Fruit fly (Drosophila melanogaster) whole organism, embryonic: ENCODE measurements around the gene CG17359.

Source experiments
- Adf1 ChIP-seq: fragments of 200-800 bp; sonication (Bioruptor generic); IDR thresholded peaks from 2 replicates; pipeline ENCODE4 v1.3.6; 2022; ENCODE audit warnings: missing biosample characterization, missing genetic modification characterization
- CG10147 ChIP-seq: fragments of 200-800 bp; sonication (Bioruptor generic); optimal IDR thresholded peaks from 2 replicates; lab custom pipeline; 2019; ENCODE audit warnings: missing biosample characterization, mild to moderate bottlenecking, missing genetic modification characterization, moderate library complexity
- CG10209 ChIP-seq: fragments of 200-800 bp; sonication (Bioruptor generic); optimal IDR thresholded peaks from 3 replicates; lab custom pipeline; 2017; ENCODE audit warnings: missing biosample characterization, mild to moderate bottlenecking, missing genetic modification characterization, missing genetic modification reagents
- CG11504 ChIP-seq: fragments of 200-800 bp; sonication (Bioruptor generic); optimal IDR thresholded peaks from 3 replicates; lab custom pipeline; 2019; ENCODE audit warnings: missing biosample characterization, mild to moderate bottlenecking, missing genetic modification characterization, moderate library complexity
- CG13775 ChIP-seq: fragments of 200-800 bp; sonication (Bioruptor generic); optimal IDR thresholded peaks from 3 replicates; lab custom pipeline; 2017; ENCODE audit warnings: missing biosample characterization, mild to moderate bottlenecking, missing genetic modification characterization
- CG1529 ChIP-seq: fragments of 200-800 bp; sonication (Bioruptor generic); optimal IDR thresholded peaks from 3 replicates; lab custom pipeline; 2018; ENCODE audit warnings: missing biosample characterization, missing genetic modification characterization
- CG17385 ChIP-seq: fragments of 200-800 bp; sonication (Bioruptor generic); optimal IDR thresholded peaks from 3 replicates; lab custom pipeline; 2018; ENCODE audit warnings: missing biosample characterization, mild to moderate bottlenecking, missing genetic modification characterization
- CG1832 ChIP-seq: fragments of 200-800 bp; sonication (Bioruptor generic); optimal IDR thresholded peaks from 2 replicates; lab custom pipeline; 2017; ENCODE audit warnings: missing biosample characterization, mild to moderate bottlenecking, missing genetic modification characterization, inconsistent platforms
- CG2116 ChIP-seq: fragments of 200-800 bp; sonication (Bioruptor generic); optimal IDR thresholded peaks from 3 replicates; lab custom pipeline; 2018; ENCODE audit warnings: missing biosample characterization, mild to moderate bottlenecking, missing genetic modification characterization
- CG2199 ChIP-seq: fragments of 200-800 bp; sonication (Bioruptor generic); IDR thresholded peaks from 3 replicates; pipeline ENCODE4 v1.3.6; 2022; ENCODE audit warnings: missing biosample characterization, missing genetic modification characterization
- CG33213 ChIP-seq: fragments of 200-800 bp; sonication (Bioruptor generic); optimal IDR thresholded peaks from 3 replicates; lab custom pipeline; 2016; ENCODE audit warnings: missing biosample characterization, missing genetic modification characterization
- CG34422 ChIP-seq: fragments of 200-800 bp; sonication (Bioruptor generic); IDR thresholded peaks from 3 replicates; pipeline ENCODE4 v1.3.6; 2022; ENCODE audit warnings: missing biosample characterization, missing genetic modification characterization
- CG3726 ChIP-seq: fragments of 200-800 bp; sonication (Bioruptor generic); IDR thresholded peaks from 3 replicates; pipeline ENCODE4, ENCODE4 v1.3.6; 2022; ENCODE audit warnings: missing biosample characterization, missing genetic modification characterization
- CG43689 ChIP-seq: fragments of 200-800 bp; sonication (Bioruptor generic); IDR thresholded peaks from 2 replicates; pipeline ENCODE4 v1.3.6; 2022; ENCODE audit warnings: missing biosample characterization, missing genetic modification characterization
- CG4730 ChIP-seq: fragments of 200-800 bp; sonication (Bioruptor generic); IDR thresholded peaks from 2 replicates; pipeline ENCODE4 v1.3.6; 2022; ENCODE audit warnings: missing biosample characterization, missing genetic modification characterization
- CG7357 ChIP-seq: fragments of 200-800 bp; sonication (Bioruptor generic); IDR thresholded peaks from 3 replicates; pipeline ENCODE4 v1.3.6; 2022; ENCODE audit warnings: missing biosample characterization, missing genetic modification characterization
- CG7839 ChIP-seq: fragments of 200-800 bp; sonication (Bioruptor generic); optimal IDR thresholded peaks from 3 replicates; lab custom pipeline; 2018; ENCODE audit warnings: missing biosample characterization, mild to moderate bottlenecking, missing genetic modification characterization, moderate library complexity
- CG8765 ChIP-seq: fragments of 200-800 bp; sonication (Bioruptor generic); IDR thresholded peaks from 2 replicates; pipeline ENCODE4 v1.3.6; 2022; ENCODE audit warnings: missing biosample characterization, missing genetic modification characterization
- CG9817 ChIP-seq: fragments of 200-800 bp; sonication (Bioruptor generic); optimal IDR thresholded peaks from 2 replicates; lab custom pipeline; 2018; ENCODE audit warnings: missing biosample characterization, mild to moderate bottlenecking, missing genetic modification characterization, moderate library complexity
- CG9932 ChIP-seq: fragments of 200-800 bp; sonication (Bioruptor generic); IDR thresholded peaks from 2 replicates; pipeline ENCODE4 v1.3.6; 2022; ENCODE audit warnings: missing biosample characterization, missing genetic modification characterization
- Camta ChIP-seq: fragments of 200-800 bp; sonication (Bioruptor generic); optimal IDR thresholded peaks from 2 replicates; lab custom pipeline; 2016; ENCODE audit warnings: missing biosample characterization, missing genetic modification characterization
- Chrac-16 ChIP-seq: fragments of 200-800 bp; sonication (Bioruptor generic); optimal IDR thresholded peaks from 3 replicates; lab custom pipeline; 2016; ENCODE audit warnings: missing biosample characterization, missing genetic modification characterization
- E2f2 ChIP-seq: fragments of 200-800 bp; sonication (Bioruptor generic); IDR thresholded peaks from 2 replicates; pipeline ENCODE4 v1.3.6; 2022; ENCODE audit warnings: missing biosample characterization, missing genetic modification characterization
- Ets65A ChIP-seq: fragments of 200-800 bp; sonication (Bioruptor generic); peaks from one replicate; lab custom pipeline; 2016; ENCODE audit warnings: missing biosample characterization, missing genetic modification characterization
- Jarid2 ChIP-seq: fragments of 200-800 bp; sonication (Bioruptor generic); optimal IDR thresholded peaks from 3 replicates; lab custom pipeline; 2017; ENCODE audit warnings: mild to moderate bottlenecking, missing biosample characterization, missing genetic modification reagents, missing genetic modification characterization
- Mes4 ChIP-seq: fragments of 200-800 bp; sonication (Bioruptor generic); optimal IDR thresholded peaks from 2 replicates; lab custom pipeline; 2016; ENCODE audit warnings: missing biosample characterization, missing genetic modification characterization
- Pdp1 ChIP-seq, 2 experiments: fragments of 200-800 bp; sonication (Bioruptor generic); optimal IDR thresholded peaks; 3 replicates each; lab custom pipeline; 2016; ENCODE audit warnings: missing biosample characterization in 2 of 2, missing genetic modification characterization in 2 of 2, mild to moderate bottlenecking in 1 of 2, moderate library complexity in 1 of 2
- Sox102F ChIP-seq: fragments of 200-800 bp; sonication (Bioruptor generic); optimal IDR thresholded peaks from 2 replicates; lab custom pipeline; 2018; ENCODE audit warnings: missing biosample characterization, mild to moderate bottlenecking, missing genetic modification characterization, moderate library complexity
- TFAM ChIP-seq: fragments of 200-800 bp; sonication (Bioruptor generic); optimal IDR thresholded peaks from 2 replicates; lab custom pipeline; 2017; ENCODE audit warnings: missing biosample characterization, missing genetic modification characterization, inconsistent platforms
- abd-A ChIP-seq: fragments of 200-800 bp; sonication (Bioruptor generic); optimal IDR thresholded peaks from 3 replicates; lab custom pipeline; 2019; ENCODE audit warnings: missing biosample characterization, mild to moderate bottlenecking, missing genetic modification characterization, moderate library complexity
- chinmo ChIP-seq: fragments of 200-800 bp; sonication (Bioruptor generic); IDR thresholded peaks from 4 replicates; pipeline ENCODE4 v1.3.6; 2022; ENCODE audit warnings: missing biosample characterization, missing genetic modification characterization; ENCODE audit not compliant: partially characterized antibody
- ci ChIP-seq: fragments of 200-800 bp; sonication (Bioruptor generic); IDR thresholded peaks from 3 replicates; pipeline ENCODE4 v1.3.6; 2022; ENCODE audit warnings: missing biosample characterization, missing genetic modification characterization
- dpn ChIP-seq, 2 experiments: fragments of 200-800 bp; sonication (Bioruptor generic); optimal IDR thresholded peaks; 3 replicates each; lab custom pipeline; 2016; ENCODE audit warnings: missing biosample characterization in 2 of 2, missing genetic modification characterization in 2 of 2
- ewg ChIP-seq: fragments of 200-800 bp; sonication (Bioruptor generic); optimal IDR thresholded peaks from 3 replicates; lab custom pipeline; 2017; ENCODE audit warnings: mild to moderate bottlenecking, missing biosample characterization, missing genetic modification reagents, missing genetic modification characterization
- fd102C ChIP-seq: fragments of 200-800 bp; sonication (Bioruptor generic); optimal IDR thresholded peaks from 2 replicates; lab custom pipeline; 2018; ENCODE audit warnings: missing biosample characterization, mild to moderate bottlenecking, missing genetic modification characterization, moderate library complexity
- ftz-f1 ChIP-seq: fragments of 200-800 bp; sonication (Bioruptor generic); optimal IDR thresholded peaks from 2 replicates; lab custom pipeline; 2016; ENCODE audit warnings: missing biosample characterization, missing genetic modification characterization
- gem ChIP-seq: fragments of 200-800 bp; sonication (Bioruptor generic); optimal IDR thresholded peaks from 2 replicates; lab custom pipeline; 2019; ENCODE audit warnings: missing biosample characterization, mild to moderate bottlenecking, missing genetic modification characterization, moderate library complexity
- hkb ChIP-seq, 2 experiments: fragments of 200-800 bp in 1 of 2; fragments of >200 bp in 1 of 2; sonication (Bioruptor generic) in 1 of 2; IDR thresholded peaks in 1 of 2; optimal IDR thresholded peaks in 1 of 2; 2 replicates each; pipeline versions ENCODE4 v1.3.6 to Lab custom; 2017 to 2022; ENCODE audit warnings: missing biosample characterization in 1 of 2, missing genetic modification characterization in 1 of 2
- kay ChIP-seq: fragments of 200-800 bp; sonication (Bioruptor generic); optimal IDR thresholded peaks from 2 replicates; lab custom pipeline; 2016; ENCODE audit warnings: missing biosample characterization, missing genetic modification characterization
- pan ChIP-seq, 4 experiments: fragments of >200 bp in 3 of 4; fragments of 200-800 bp in 1 of 4; sonication (Bioruptor generic) in 1 of 4; optimal IDR thresholded peaks in 3 of 4; IDR thresholded peaks in 1 of 4; 2 replicates each; pipeline versions ENCODE4 v1.3.6 to Lab custom; 2017 to 2022; ENCODE audit warnings: missing biosample characterization in 2 of 4, missing genetic modification characterization in 2 of 4, mixed read lengths in 1 of 4
- prd ChIP-seq, 3 experiments: fragments of >200 bp in 2 of 3; fragments of 200-800 bp in 1 of 3; sonication (Bioruptor generic) in 1 of 3; optimal IDR thresholded peaks in 2 of 3; IDR thresholded peaks in 1 of 3; 2 replicates in 2 of 3; 3 replicates in 1 of 3; pipeline versions ENCODE4 v1.3.6 to Lab custom; 2017 to 2022; ENCODE audit warnings: missing biosample characterization in 1 of 3, missing genetic modification characterization in 1 of 3
- row ChIP-seq: fragments of 200-800 bp; sonication (Bioruptor generic); IDR thresholded peaks from 3 replicates; pipeline ENCODE4 v1.3.6; 2022; ENCODE audit warnings: missing biosample characterization, missing genetic modification characterization
- slbo ChIP-seq: fragments of 200-800 bp; sonication (Bioruptor generic); IDR thresholded peaks from 2 replicates; pipeline ENCODE4 v1.3.6; 2022; ENCODE audit warnings: missing biosample characterization, missing genetic modification characterization
- sna ChIP-seq: fragments of 200-800 bp; sonication (Bioruptor generic); IDR thresholded peaks from 2 replicates; pipeline ENCODE4 v1.3.6; 2022; ENCODE audit warnings: missing biosample characterization, missing genetic modification characterization; ENCODE audit not compliant: partially characterized antibody
- vvl ChIP-seq: fragments of 200-800 bp; sonication (Bioruptor generic); IDR thresholded peaks from 2 replicates; pipeline ENCODE4 v1.3.6; 2022; ENCODE audit warnings: missing biosample characterization, missing genetic modification characterization
- wek ChIP-seq: fragments of 200-800 bp; sonication (Bioruptor generic); optimal IDR thresholded peaks from 3 replicates; lab custom pipeline; 2018; ENCODE audit warnings: missing biosample characterization, mild to moderate bottlenecking, missing genetic modification characterization, moderate library complexity
- zfh1 ChIP-seq: fragments of 200-800 bp; sonication (Bioruptor generic); IDR thresholded peaks from 3 replicates; pipeline ENCODE4 v1.3.6; 2022; ENCODE audit warnings: missing biosample characterization, missing genetic modification characterization

CG17359 gene

DNA sequence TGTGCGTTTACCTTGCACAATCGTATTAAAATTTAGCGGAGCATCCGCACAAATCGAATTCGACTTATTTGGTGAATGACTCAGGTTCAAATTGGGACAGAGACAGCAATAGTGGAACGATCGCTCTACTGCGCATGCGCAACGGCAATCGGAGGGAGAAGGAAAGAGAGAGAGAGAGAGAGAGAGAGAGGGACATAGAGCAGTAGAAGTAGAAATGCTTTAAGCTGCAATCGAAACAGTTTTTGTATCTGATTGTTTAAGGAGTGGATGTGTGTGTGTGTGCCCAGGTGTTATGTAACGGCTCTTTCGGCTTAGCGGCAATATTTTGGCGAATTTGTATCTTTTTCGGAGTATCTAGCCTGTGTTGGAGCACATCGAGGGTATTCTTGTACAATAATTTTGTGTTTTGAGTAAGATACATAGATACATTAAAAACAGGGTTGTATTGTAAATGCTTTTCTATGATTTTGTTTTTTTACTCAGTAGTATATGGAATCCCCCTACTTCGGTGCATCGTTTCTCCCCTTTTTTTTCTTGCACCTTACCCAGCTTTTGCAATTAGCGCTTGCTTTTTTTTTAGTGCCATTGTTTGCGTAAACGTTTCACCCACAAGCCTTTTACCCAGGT, 49.5 kb downstream of the CG17359 start (continued):
- no peak for TF ChIP-seq hkb (optimal IDR thresholded peaks at IDR 0.05; lab: Kevin White, UChicago)
- TF ChIP-seq hkb (GFP tag; IDR thresholded peaks at IDR 0.05; lab: Robert Waterston, UW): peak; percentile 24; the same call in 1 of the 2 replicates
- TF ChIP-seq Jarid2: peak; percentile 0
- peak; percentile 77 for TF ChIP-seq kay (GFP tag; lab: Kevin White, UChicago)
- peak in 1 of 2 experiments; percentile 1 for TF ChIP-seq dpn (GFP tag; optimal IDR thresholded peaks at IDR 0.05; lab: Kevin White, UChicago)
- 0 out of 2 replicates have a peak, but pooled peaks have one; percentile 27 for TF ChIP-seq slbo (GFP tag; lab: Robert Waterston, UW)
- peak; percentile 84; the same call in 2 of the 3 replicates for TF ChIP-seq CG2199
- peak; percentile 10 for TF ChIP-seq Camta (GFP tag; lab: Kevin White, UChicago)
- TF ChIP-seq prd (optimal IDR thresholded peaks at IDR 0.05; lab: Kevin White, UChicago): no peak
- 0 out of 3 replicates have a peak, but pooled peaks have one; percentile 50 for TF ChIP-seq prd (GFP tag; IDR thresholded peaks at IDR 0.05; lab: Robert Waterston, UW)
- no peak for TF ChIP-seq CG10147 (GFP tag; lab: Kevin White, UChicago)
- no peak for TF ChIP-seq CG33213
- TF ChIP-seq Adf1 (GFP tag; lab: Robert Waterston, UW): no peak
- peak in 1 of 2 experiments; percentile 90 for TF ChIP-seq Pdp1 (GFP tag; optimal IDR thresholded peaks at IDR 0.05; lab: Kevin White, UChicago)
- no peak for TF ChIP-seq CG1529 (GFP tag; lab: Kevin White, UChicago)
- no peak for TF ChIP-seq abd-A (tag; lab: Kevin White, UChicago)
- TF ChIP-seq CG11504 (tag; lab: Kevin White, UChicago): peak; percentile 31
- TF ChIP-seq Ets65A (GFP tag; lab: Kevin White, UChicago): peak; percentile 79
- no peak for TF ChIP-seq fd102C (GFP tag; lab: Kevin White, UChicago)
- TF ChIP-seq Sox102F (GFP tag; lab: Kevin White, UChicago): peak; percentile 43
- TF ChIP-seq Chrac-16 (GFP tag; lab: Kevin White, UChicago): peak; percentile 0
- TF ChIP-seq gem: peak; percentile 11
- no peak for TF ChIP-seq CG43689 (GFP tag; lab: Robert Waterston, UW)
- 0 out of 3 replicates have a peak, but pooled peaks have one; percentile 3 for TF ChIP-seq zfh1 (GFP tag; lab: Robert Waterston, UW)
- TF ChIP-seq pan (optimal IDR thresholded peaks at IDR 0.05; lab: Kevin White, UChicago): no peak
- TF ChIP-seq pan (GFP tag; optimal IDR thresholded peaks at IDR 0.05 in 1 of 2, IDR thresholded peaks at IDR 0.05 in 1 of 2): peak in 1 of 2 experiments; percentile 45
- TF ChIP-seq CG4730 (GFP tag; lab: Robert Waterston, UW): 0 out of 2 replicates have a peak, but pooled peaks have one; percentile 26
- no peak for TF ChIP-seq sna (GFP tag; lab: Robert Waterston, UW)
- TF ChIP-seq CG17385 (GFP tag; lab: Kevin White, UChicago): no peak
- TF ChIP-seq CG13775 (GFP tag; lab: Kevin White, UChicago): peak; percentile 16
- TF ChIP-seq CG7357: 0 out of 3 replicates have a peak, but pooled peaks have one; percentile 10
- TF ChIP-seq TFAM: no peak
- no peak for TF ChIP-seq CG9817 (tag; lab: Kevin White, UChicago)
- no peak for TF ChIP-seq CG3726
- peak; percentile 30 for TF ChIP-seq ewg
- peak; percentile 72 for TF ChIP-seq CG2116 (GFP tag; lab: Kevin White, UChicago)
- TF ChIP-seq Mes4 (GFP tag; lab: Kevin White, UChicago): peak; percentile 4
- TF ChIP-seq vvl (GFP tag; lab: Robert Waterston, UW): peak; percentile 45; the same call in 1 of the 2 replicates
- TF ChIP-seq row (GFP tag; lab: Robert Waterston, UW): peak; percentile 32; the same call in 1 of the 3 replicates
- no peak for TF ChIP-seq ftz-f1 (GFP tag; lab: Kevin White, UChicago)
- peak; percentile 90 for TF ChIP-seq CG1832 (GFP tag; lab: Kevin White, UChicago)
- TF ChIP-seq CG10209: peak; percentile 9
- peak; percentile 26; the same call in 1 of the 2 replicates for TF ChIP-seq E2f2 (GFP tag; lab: Robert Waterston, UW)
- TF ChIP-seq CG9932 (GFP tag; lab: Robert Waterston, UW): no peak
- peak; percentile 3 for TF ChIP-seq CG7839 (tag; lab: Kevin White, UChicago)
- TF ChIP-seq CG8765 (GFP tag; lab: Robert Waterston, UW): no peak
- peak; percentile 89; the same call in 3 of the 4 replicates for TF ChIP-seq chinmo (GFP tag; lab: Robert Waterston, UW)
- 0 out of 3 replicates have a peak, but pooled peaks have one; percentile 51 for TF ChIP-seq ci (GFP tag; lab: Robert Waterston, UW)
- 0 out of 3 replicates have a peak, but pooled peaks have one; percentile 33 for TF ChIP-seq CG34422 (GFP tag; lab: Robert Waterston, UW)
- peak; percentile 57 for TF ChIP-seq wek (GFP tag; lab: Kevin White, UChicago)
